Fruit fly (Drosophila melanogaster): Measurements from ENCODE around the gene aub.

aub gene

DNA sequence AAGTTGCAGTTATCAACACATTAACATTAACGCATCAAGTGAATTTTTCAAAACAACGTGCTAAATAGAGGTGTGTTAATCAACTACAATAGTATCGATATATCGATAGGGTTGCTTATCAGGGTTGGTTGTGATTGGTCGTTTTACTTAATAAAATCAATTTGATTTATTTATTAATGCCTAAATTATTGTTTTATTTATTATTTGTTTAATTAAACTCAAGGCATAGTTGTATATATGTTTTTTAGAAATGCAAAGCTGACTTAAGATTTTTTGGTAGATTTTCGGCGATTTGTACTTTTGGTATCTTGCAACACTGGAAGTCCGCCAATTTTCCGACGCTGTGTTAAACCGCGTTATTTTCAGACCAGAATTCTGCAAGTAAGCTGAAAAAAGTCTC is 9.7 kb upstream of the aub start, which contains the start of the genes Art8 and dUTPase (continued):
- peak; percentile 68 for TF ChIP-seq vnd (GFP tag; IDR thresholded peaks at IDR 0.05; ENCODE audit: partially characterized antibody)
- no peak for TF ChIP-seq crol (GFP tag; IDR thresholded peaks at IDR 0.05)
- peak; percentile 63 for TF ChIP-seq dm (GFP tag; optimal IDR thresholded peaks at IDR 0.05)
- TF ChIP-seq CG7745 (tag; optimal IDR thresholded peaks at IDR 0.05) = no peak
- TF ChIP-seq HLH4C (GFP tag; IDR thresholded peaks at IDR 0.05; ENCODE audit: partially characterized antibody) = peak; percentile 83
- TF ChIP-seq CG14667 (GFP tag; IDR thresholded peaks at IDR 0.05) = peak; percentile 48; the same call in 1 of the 2 replicates
- 0 out of 3 replicates have a peak, but pooled peaks have one; percentile 23 for TF ChIP-seq CG11456 (GFP tag; IDR thresholded peaks at IDR 0.05)
- TF ChIP-seq bbx (GFP tag; IDR thresholded peaks at IDR 0.05; ENCODE audit: partially characterized antibody) = peak; percentile 79
- TF ChIP-seq chn (GFP tag; optimal IDR thresholded peaks at IDR 0.05) = peak; percentile 49
- peak; percentile 48 for TF ChIP-seq CG14441 (GFP tag; IDR thresholded peaks at IDR 0.05)
- TF ChIP-seq CG10274 (GFP tag; optimal IDR thresholded peaks at IDR 0.05) = no peak
- TF ChIP-seq ham (GFP tag; IDR thresholded peaks at IDR 0.05) = no peak
- no peak for TF ChIP-seq CG14965 (GFP tag; optimal IDR thresholded peaks at IDR 0.05; ENCODE audit: borderline replicate concordance)
- no peak for TF ChIP-seq CkIIα-i1 (GFP tag; IDR thresholded peaks at IDR 0.05)
- TF ChIP-seq ash1 (GFP tag; optimal IDR thresholded peaks at IDR 0.05) = no peak
- TF ChIP-seq CG1647 (GFP tag; optimal IDR thresholded peaks at IDR 0.05) = no peak
- peak; percentile 30; the same call in 1 of the 2 replicates for TF ChIP-seq wdn (GFP tag; IDR thresholded peaks at IDR 0.05)
- TF ChIP-seq jing (GFP tag; optimal IDR thresholded peaks at IDR 0.05) = no peak
- TF ChIP-seq sob (GFP tag; IDR thresholded peaks at IDR 0.05) = peak; percentile 88
- no peak for TF ChIP-seq ftz-f1 (GFP tag; optimal IDR thresholded peaks at IDR 0.05)
- TF ChIP-seq kay (GFP tag; optimal IDR thresholded peaks at IDR 0.05) = peak; percentile 68
- TF ChIP-seq Ets65A (GFP tag) = peak; percentile 94
- peak; percentile 86 for TF ChIP-seq MBD-R2 (GFP tag; IDR thresholded peaks at IDR 0.05)
- no peak for TF ChIP-seq org-1 (GFP tag; optimal IDR thresholded peaks at IDR 0.05)
- TF ChIP-seq CG7372 (GFP tag; IDR thresholded peaks at IDR 0.05) = no peak
- 0 out of 2 replicates have a peak, but pooled peaks have one; percentile 22 for TF ChIP-seq CG10321 (GFP tag; IDR thresholded peaks at IDR 0.05)
- peak; percentile 45 for TF ChIP-seq al (GFP tag; IDR thresholded peaks at IDR 0.05)
- peak; percentile 76 for TF ChIP-seq CG12942 (GFP tag; optimal IDR thresholded peaks at IDR 0.05)
- peak; percentile 56; the same call in 1 of the 2 replicates for TF ChIP-seq CG17328 (GFP tag; IDR thresholded peaks at IDR 0.05)
- peak; percentile 29; the same call in 1 of the 2 replicates for TF ChIP-seq ttk (GFP tag; IDR thresholded peaks at IDR 0.05)
- TF ChIP-seq CG6654 (GFP tag; optimal IDR thresholded peaks at IDR 0.05) = no peak
- TF ChIP-seq CG10979 (tag; optimal IDR thresholded peaks at IDR 0.05) = peak; percentile 69
- TF ChIP-seq CG10462 (GFP tag; optimal IDR thresholded peaks at IDR 0.05) = peak; percentile 45
- peak; percentile 42 for TF ChIP-seq tgo (GFP tag; IDR thresholded peaks at IDR 0.05)

DNA sequence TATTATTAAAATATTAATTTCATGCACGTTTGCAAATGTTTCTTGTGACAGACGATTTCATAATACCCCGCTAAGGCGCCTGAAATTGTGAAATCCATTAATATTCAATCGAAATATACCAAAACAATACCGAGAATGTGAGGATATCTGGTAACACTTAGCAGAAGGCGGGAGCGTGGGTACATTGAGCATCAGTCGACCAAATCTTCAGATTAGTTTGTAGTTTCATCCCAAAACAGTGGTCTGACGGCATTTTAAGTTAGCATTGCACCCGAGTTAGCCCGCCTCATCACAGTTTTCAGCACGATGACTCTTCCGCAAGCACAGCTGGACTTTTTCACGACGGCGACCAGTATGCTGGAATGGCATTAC is 3.4 kb upstream of the aub start, which contains the start of gene Nup154:
Gene Nup154, plus strand, starts transcription at position 147 of the 372 bp plus-strand sequence.
- TF ChIP-seq Antp (GFP tag; optimal IDR thresholded peaks at IDR 0.05) (no peak), fd102C (GFP tag; optimal IDR thresholded peaks at IDR 0.05) (no peak), CG7357 (GFP tag; IDR thresholded peaks at IDR 0.05) (no peak), CG8359 (GFP tag; optimal IDR thresholded peaks at IDR 0.05; ENCODE audit: borderline replicate concordance) (no peak), CG17186 (GFP tag; optimal IDR thresholded peaks at IDR 0.05) (peak; percentile 72), Dp (GFP tag; optimal IDR thresholded peaks at IDR 0.05) (peak; percentile 33), vfl (GFP tag; optimal IDR thresholded peaks at IDR 0.05) (no peak), Abd-B (GFP tag; optimal IDR thresholded peaks at IDR 0.05) (no peak), sima (GFP tag; optimal IDR thresholded peaks at IDR 0.05) (no peak), wek (GFP tag; optimal IDR thresholded peaks at IDR 0.05) (peak; percentile 46), E2f2 (GFP tag; IDR thresholded peaks at IDR 0.05) (peak; percentile 62), Scr (GFP tag; IDR thresholded peaks at IDR 0.05; ENCODE audit: partially characterized antibody) (0 out of 2 replicates have a peak, but pooled peaks have one; percentile 13), vvl (GFP tag; IDR thresholded peaks at IDR 0.05) (0 out of 2 replicates have a peak, but pooled peaks have one; percentile 14), Jarid2 (GFP tag; optimal IDR thresholded peaks at IDR 0.05) (no peak), gro (GFP tag; optimal IDR thresholded peaks at IDR 0.05) (no peak), pita (GFP tag; optimal IDR thresholded peaks at IDR 0.05) (no peak), pzg (GFP tag; optimal IDR thresholded peaks at IDR 0.05) (peak; percentile 29), ato (GFP tag; IDR thresholded peaks at IDR 0.05; ENCODE audit: partially characterized antibody) (0 out of 2 replicates have a peak, but pooled peaks have one; percentile 22), nmo (GFP tag; optimal IDR thresholded peaks at IDR 0.05) (no peak)

All from whole organism, embryonic.